Fruit fly (Drosophila melanogaster) whole organism, embryonic: Measurements from ENCODE around the gene CG42299.
A peak's percentile ranks its signal among the peaks of the same experiment; 100 is the strongest.

ENCODE experiments used
- ATbp ChIP-seq: fragments of 200-800 bp; sonication (Bioruptor generic); optimal IDR thresholded peaks from 2 replicates; lab custom pipeline; 2017; ENCODE audit warnings: missing biosample characterization, mild to moderate bottlenecking, missing genetic modification characterization, missing genetic modification reagents
- Aef1 ChIP-seq: fragments of 200-800 bp; sonication (Bioruptor generic); IDR thresholded peaks from 3 replicates; pipeline ENCODE4 v1.3.6; 2022; ENCODE audit warnings: missing biosample characterization, missing genetic modification characterization
- Antp ChIP-seq: fragments of 200-800 bp; sonication (Bioruptor generic); optimal IDR thresholded peaks from 3 replicates; lab custom pipeline; 2016; ENCODE audit warnings: missing biosample characterization, missing genetic modification characterization
- Awh ChIP-seq: fragments of 200-800 bp; sonication (Bioruptor generic); IDR thresholded peaks from 2 replicates; pipeline ENCODE4, ENCODE4 v1.3.6; 2022; ENCODE audit warnings: missing biosample characterization, missing genetic modification characterization
- BEAF-32 ChIP-seq: fragments of 200-800 bp; sonication (Bioruptor generic); optimal IDR thresholded peaks from 3 replicates; lab custom pipeline; 2017; ENCODE audit warnings: missing biosample characterization, missing genetic modification characterization, mild to moderate bottlenecking, moderate library complexity, missing genetic modification reagents
- CG1024 ChIP-seq: fragments of 200-800 bp; sonication (Bioruptor generic); IDR thresholded peaks from 2 replicates; pipeline ENCODE4 v1.3.6; 2022; ENCODE audit warnings: missing biosample characterization, missing genetic modification characterization
- CG10321 ChIP-seq: fragments of 200-800 bp; sonication (Bioruptor generic); IDR thresholded peaks from 2 replicates; pipeline ENCODE4 v1.3.6; 2022; ENCODE audit warnings: missing biosample characterization, missing genetic modification characterization
- CG11696 ChIP-seq: fragments of 200-800 bp; sonication (Bioruptor generic); IDR thresholded peaks from 2 replicates; pipeline ENCODE4 v1.3.6; 2022; ENCODE audit warnings: missing biosample characterization, missing genetic modification characterization
- CG12744 ChIP-seq: fragments of 200-800 bp; sonication (Bioruptor generic); optimal IDR thresholded peaks from 2 replicates; lab custom pipeline; 2016; ENCODE audit warnings: missing biosample characterization, missing genetic modification characterization
- CG13123 ChIP-seq: fragments of 200-800 bp; sonication (Bioruptor generic); optimal IDR thresholded peaks from 2 replicates; lab custom pipeline; 2016; ENCODE audit warnings: missing biosample characterization, missing genetic modification characterization
- CG13624 ChIP-seq: fragments of 200-800 bp; sonication (Bioruptor generic); optimal IDR thresholded peaks from 2 replicates; lab custom pipeline; 2016; ENCODE audit warnings: missing biosample characterization, missing genetic modification characterization
- CG1529 ChIP-seq: fragments of 200-800 bp; sonication (Bioruptor generic); optimal IDR thresholded peaks from 3 replicates; lab custom pipeline; 2018; ENCODE audit warnings: missing biosample characterization, missing genetic modification characterization
- CG1647 ChIP-seq: fragments of 200-800 bp; sonication (Bioruptor generic); optimal IDR thresholded peaks from 3 replicates; lab custom pipeline; 2016; ENCODE audit warnings: missing biosample characterization, missing genetic modification characterization
- CG1832 ChIP-seq: fragments of 200-800 bp; sonication (Bioruptor generic); optimal IDR thresholded peaks from 2 replicates; lab custom pipeline; 2017; ENCODE audit warnings: missing biosample characterization, mild to moderate bottlenecking, missing genetic modification characterization, inconsistent platforms
- CG2889 ChIP-seq: fragments of 200-800 bp; sonication (Bioruptor generic); IDR thresholded peaks from 3 replicates; pipeline ENCODE4 v1.3.6; 2022; ENCODE audit warnings: missing biosample characterization, missing genetic modification characterization
- CG31224 ChIP-seq: fragments of 200-800 bp; sonication (Bioruptor generic); IDR thresholded peaks from 2 replicates; pipeline ENCODE4 v1.3.6; 2022; ENCODE audit warnings: missing biosample characterization, missing genetic modification characterization
- CG31388 ChIP-seq: fragments of 200-800 bp; sonication (Bioruptor generic); optimal IDR thresholded peaks from 2 replicates; lab custom pipeline; 2016; ENCODE audit warnings: missing biosample characterization, missing genetic modification characterization
- CG31441 ChIP-seq: fragments of 200-800 bp; sonication (Bioruptor generic); IDR thresholded peaks from 2 replicates; pipeline ENCODE4 v1.3.6; 2022; ENCODE audit warnings: missing biosample characterization, missing genetic modification characterization
- CG42726 ChIP-seq: fragments of 200-800 bp; sonication (Bioruptor generic); IDR thresholded peaks from 2 replicates; pipeline ENCODE4 v1.3.6; 2022; ENCODE audit warnings: missing biosample characterization, missing genetic modification characterization; ENCODE audit not compliant: partially characterized antibody
- CG4328 ChIP-seq: fragments of 200-800 bp; sonication (Bioruptor generic); optimal IDR thresholded peaks from 3 replicates; lab custom pipeline; 2017; ENCODE audit warnings: missing biosample characterization, missing genetic modification reagents, missing genetic modification characterization
- CG4424 ChIP-seq: fragments of 200-800 bp; sonication (Bioruptor generic); optimal IDR thresholded peaks from 3 replicates; lab custom pipeline; 2016; ENCODE audit warnings: missing biosample characterization, missing genetic modification characterization
- CG7928 ChIP-seq: fragments of 200-800 bp; sonication (Bioruptor generic); optimal IDR thresholded peaks from 2 replicates; lab custom pipeline; 2017; ENCODE audit warnings: missing biosample characterization, mild to moderate bottlenecking, missing genetic modification characterization
- CG8281 ChIP-seq: fragments of 200-800 bp; sonication (Bioruptor generic); optimal IDR thresholded peaks from 2 replicates; lab custom pipeline; 2018; ENCODE audit warnings: missing biosample characterization, mild to moderate bottlenecking, missing genetic modification characterization, moderate library complexity
- CG8388 ChIP-seq: fragments of 200-800 bp; sonication (Bioruptor generic); optimal IDR thresholded peaks from 2 replicates; lab custom pipeline; 2019; ENCODE audit warnings: missing biosample characterization, mild to moderate bottlenecking, missing genetic modification characterization, moderate library complexity
- CG9727 ChIP-seq: fragments of 200-800 bp; sonication (Bioruptor generic); optimal IDR thresholded peaks from 3 replicates; lab custom pipeline; 2017; ENCODE audit warnings: missing biosample characterization, mild to moderate bottlenecking, missing genetic modification characterization
- Camta ChIP-seq: fragments of 200-800 bp; sonication (Bioruptor generic); optimal IDR thresholded peaks from 2 replicates; lab custom pipeline; 2016; ENCODE audit warnings: missing biosample characterization, missing genetic modification characterization
- D19A ChIP-seq: fragments of 200-800 bp; optimal IDR thresholded peaks from 3 replicates; lab custom pipeline; 2019; ENCODE audit warnings: missing biosample characterization, mild to moderate bottlenecking, missing genetic modification characterization, moderate library complexity
- Dip3 ChIP-seq: fragments of 200-800 bp; sonication (Bioruptor generic); optimal IDR thresholded peaks from 3 replicates; lab custom pipeline; 2016; ENCODE audit warnings: missing biosample characterization, missing genetic modification characterization
- Doc3 ChIP-seq: fragments of 200-800 bp; sonication (Bioruptor generic); IDR thresholded peaks from 3 replicates; pipeline ENCODE4 v1.3.6; 2022; ENCODE audit warnings: missing biosample characterization, missing genetic modification characterization; ENCODE audit not compliant: partially characterized antibody
- Dp ChIP-seq: fragments of 200-800 bp; sonication (Bioruptor generic); optimal IDR thresholded peaks from 2 replicates; lab custom pipeline; 2018; ENCODE audit warnings: missing biosample characterization, mild to moderate bottlenecking, missing genetic modification characterization, moderate library complexity
- HLH3B ChIP-seq: fragments of 200-800 bp; sonication (Bioruptor generic); IDR thresholded peaks from 2 replicates; pipeline ENCODE4 v1.3.6; 2022; ENCODE audit warnings: missing biosample characterization, missing genetic modification characterization
- HmgZ ChIP-seq: fragments of 200-800 bp; sonication (Bioruptor generic); optimal IDR thresholded peaks from 2 replicates; lab custom pipeline; 2018; ENCODE audit warnings: missing biosample characterization, mild to moderate bottlenecking, missing genetic modification characterization
- Hmr ChIP-seq: fragments of 200-800 bp; sonication (Bioruptor generic); optimal IDR thresholded peaks from 3 replicates; lab custom pipeline; 2017; ENCODE audit warnings: mild to moderate bottlenecking, missing biosample characterization, missing genetic modification reagents, missing genetic modification characterization
- Pdp1 ChIP-seq, 2 experiments: fragments of 200-800 bp; sonication (Bioruptor generic); optimal IDR thresholded peaks; 3 replicates each; lab custom pipeline; 2016; ENCODE audit warnings: missing biosample characterization in 2 of 2, missing genetic modification characterization in 2 of 2, mild to moderate bottlenecking in 1 of 2, moderate library complexity in 1 of 2
- Rfx ChIP-seq: fragments of 200-800 bp; sonication (Bioruptor generic); IDR thresholded peaks from 2 replicates; pipeline ENCODE4 v1.3.6; 2022; ENCODE audit warnings: missing biosample characterization, missing genetic modification characterization
- Sin3A ChIP-seq: fragments of >200 bp; optimal IDR thresholded peaks from 2 replicates; lab custom pipeline; 2018
- Sox100B ChIP-seq: fragments of 200-800 bp; sonication (Bioruptor generic); optimal IDR thresholded peaks from 3 replicates; lab custom pipeline; 2018; ENCODE audit warnings: missing biosample characterization, mild to moderate bottlenecking, missing genetic modification characterization
- ash1 ChIP-seq: fragments of 200-800 bp; sonication (Bioruptor generic); optimal IDR thresholded peaks from 2 replicates; lab custom pipeline; 2018; ENCODE audit warnings: missing biosample characterization, mild to moderate bottlenecking, missing genetic modification characterization
- bsh ChIP-seq, 2 experiments: fragments of 200-800 bp; sonication (Bioruptor generic); optimal IDR thresholded peaks; 2 replicates each; lab custom pipeline; 2017 to 2018; ENCODE audit warnings: mild to moderate bottlenecking in 2 of 2, missing biosample characterization in 2 of 2, missing genetic modification characterization in 2 of 2, moderate library complexity in 1 of 2
- cwo ChIP-seq: fragments of 200-800 bp; sonication (Bioruptor generic); optimal IDR thresholded peaks from 3 replicates; lab custom pipeline; 2017; ENCODE audit warnings: missing biosample characterization, missing genetic modification characterization, mild to moderate bottlenecking, moderate library complexity, missing genetic modification reagents
- grau ChIP-seq: fragments of 200-800 bp; optimal IDR thresholded peaks from 3 replicates; lab custom pipeline; 2019; ENCODE audit warnings: missing biosample characterization, mild to moderate bottlenecking, missing genetic modification characterization, moderate library complexity
- her ChIP-seq: fragments of 200-800 bp; sonication (Bioruptor generic); optimal IDR thresholded peaks from 2 replicates; lab custom pipeline; 2016; ENCODE audit warnings: missing biosample characterization, missing genetic modification characterization
- jumu ChIP-seq: fragments of 200-800 bp; sonication (Bioruptor generic); optimal IDR thresholded peaks from 3 replicates; lab custom pipeline; 2016; ENCODE audit warnings: missing biosample characterization, missing genetic modification characterization
- kah ChIP-seq: fragments of 200-800 bp; sonication (Bioruptor generic); optimal IDR thresholded peaks from 2 replicates; lab custom pipeline; 2018; ENCODE audit warnings: missing biosample characterization, mild to moderate bottlenecking, missing genetic modification characterization
- mirr ChIP-seq: fragments of 200-800 bp; sonication (Bioruptor generic); optimal IDR thresholded peaks from 3 replicates; lab custom pipeline; 2018; ENCODE audit warnings: missing biosample characterization, mild to moderate bottlenecking, missing genetic modification characterization
- p53 ChIP-seq: fragments of 200-800 bp; sonication (Bioruptor generic); optimal IDR thresholded peaks from 2 replicates; lab custom pipeline; 2016; ENCODE audit warnings: missing biosample characterization, missing genetic modification characterization
- pzg ChIP-seq: fragments of 200-800 bp; sonication (Bioruptor generic); optimal IDR thresholded peaks from 3 replicates; lab custom pipeline; 2018; ENCODE audit warnings: missing biosample characterization, mild to moderate bottlenecking, missing genetic modification characterization, moderate library complexity
- sqz ChIP-seq: fragments of 200-800 bp; sonication (Bioruptor generic); optimal IDR thresholded peaks from 3 replicates; lab custom pipeline; 2018; ENCODE audit warnings: missing biosample characterization, mild to moderate bottlenecking, missing genetic modification characterization
- stc ChIP-seq: fragments of 200-800 bp; sonication (Bioruptor generic); IDR thresholded peaks from 2 replicates; pipeline ENCODE4 v1.3.6; 2022; ENCODE audit warnings: missing biosample characterization, missing genetic modification characterization
- tgo ChIP-seq: fragments of 200-800 bp; sonication (Bioruptor generic); IDR thresholded peaks from 3 replicates; pipeline ENCODE4 v1.3.6; 2022; ENCODE audit warnings: missing biosample characterization, missing genetic modification characterization
- zf30C ChIP-seq: fragments of 200-800 bp; sonication (Bioruptor generic); optimal IDR thresholded peaks from 3 replicates; lab custom pipeline; 2018; ENCODE audit warnings: missing biosample characterization, mild to moderate bottlenecking, missing genetic modification characterization

The CG42299 gene

DNA sequence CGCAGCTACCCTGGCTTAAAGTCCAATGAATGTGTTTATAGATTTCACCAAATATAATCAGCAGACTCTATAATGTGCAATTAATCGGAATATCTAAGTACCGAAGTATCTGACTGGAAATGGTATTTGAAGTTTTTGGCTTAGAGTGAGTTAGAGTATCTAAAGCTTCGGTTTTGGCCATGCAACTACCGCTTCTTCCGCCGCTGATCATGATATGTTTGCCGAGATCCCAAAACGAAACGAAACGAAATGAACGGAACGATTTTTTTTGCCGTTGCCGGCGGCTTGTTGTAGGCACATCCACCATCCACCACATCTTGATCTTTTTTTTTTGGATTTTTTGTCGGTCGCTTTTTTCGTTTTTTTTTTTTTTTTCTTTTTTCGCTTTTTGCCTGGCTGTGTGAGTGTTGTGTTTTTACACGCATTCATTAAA, 47.5 kb upstream of the CG42299 start (continued):
- peak; percentile 88 for TF ChIP-seq jumu (GFP tag; lab: Kevin White, UChicago)
- TF ChIP-seq CG10321 (GFP tag; lab: Robert Waterston, UW), result peak; percentile 50; the same call in 1 of the 2 replicates
- TF ChIP-seq Sox100B (GFP tag; lab: Kevin White, UChicago), result peak; percentile 73
- TF ChIP-seq Dp, result no peak
- TF ChIP-seq HLH3B, result peak; percentile 93
- TF ChIP-seq pzg, result no peak
- TF ChIP-seq sqz (GFP tag; lab: Kevin White, UChicago), result peak; percentile 82
- no peak for TF ChIP-seq ash1 (GFP tag; lab: Kevin White, UChicago)
- TF ChIP-seq Awh (GFP tag; lab: Robert Waterston, UW), result peak; percentile 78
- no peak for TF ChIP-seq BEAF-32 (GFP tag; lab: Kevin White, UChicago)
- peak; percentile 26 for TF ChIP-seq kah
- peak; percentile 22 for TF ChIP-seq CG13123 (GFP tag; lab: Kevin White, UChicago)
- TF ChIP-seq Aef1 (GFP tag; lab: Robert Waterston, UW), result peak; percentile 86
- peak; percentile 76 for TF ChIP-seq Hmr
- peak; percentile 25 for TF ChIP-seq CG4328 (GFP tag; lab: Kevin White, UChicago)
- TF ChIP-seq Sin3A (lab: Kevin White, UChicago), result no peak
- TF ChIP-seq Rfx, result peak; percentile 95
- peak; percentile 85 for TF ChIP-seq stc
- no peak for TF ChIP-seq zf30C (GFP tag; lab: Kevin White, UChicago)
- TF ChIP-seq CG31441 (GFP tag; lab: Robert Waterston, UW), result peak; percentile 82
- TF ChIP-seq bsh (GFP tag; optimal IDR thresholded peaks at IDR 0.05; lab: Kevin White, UChicago), result peak; percentile 3 to 71
- TF ChIP-seq mirr (GFP tag; lab: Kevin White, UChicago), result peak; percentile 25
- peak; percentile 73 to 88 for TF ChIP-seq Pdp1 (GFP tag; optimal IDR thresholded peaks at IDR 0.05; lab: Kevin White, UChicago)
- TF ChIP-seq Dip3 (GFP tag; lab: Kevin White, UChicago), result peak; percentile 67
- TF ChIP-seq CG2889 (GFP tag; lab: Robert Waterston, UW), result peak; percentile 78
- TF ChIP-seq CG4424 (GFP tag; lab: Kevin White, UChicago), result peak; percentile 69
- TF ChIP-seq D19A (tag; lab: Kevin White, UChicago), result peak; percentile 92
- no peak for TF ChIP-seq CG12744
- peak; percentile 92 for TF ChIP-seq Antp (GFP tag; lab: Kevin White, UChicago)
- peak; percentile 68 for TF ChIP-seq CG11696
- peak; percentile 78 for TF ChIP-seq grau
- peak; percentile 68 for TF ChIP-seq HmgZ
- TF ChIP-seq CG7928 (GFP tag; lab: Kevin White, UChicago), result peak; percentile 23
- TF ChIP-seq CG31224, result peak; percentile 77
- TF ChIP-seq CG1024 (GFP tag; lab: Robert Waterston, UW), result peak; percentile 85
- TF ChIP-seq cwo (GFP tag; lab: Kevin White, UChicago), result peak; percentile 72
- TF ChIP-seq Camta (GFP tag; lab: Kevin White, UChicago), result peak; percentile 49
- TF ChIP-seq CG1529 (GFP tag; lab: Kevin White, UChicago), result peak; percentile 54
- TF ChIP-seq CG8388 (GFP tag; lab: Kevin White, UChicago), result peak; percentile 55
- peak; percentile 77 for TF ChIP-seq CG13624 (GFP tag; lab: Kevin White, UChicago)
- TF ChIP-seq Doc3 (GFP tag; lab: Robert Waterston, UW), result no peak
- no peak for TF ChIP-seq CG1832
- TF ChIP-seq tgo, result peak; percentile 87
- TF ChIP-seq CG1647 (GFP tag; lab: Kevin White, UChicago), result peak; percentile 14
- peak; percentile 51 for TF ChIP-seq CG9727
- peak; percentile 8 for TF ChIP-seq CG31388 (GFP tag; lab: Kevin White, UChicago)
- TF ChIP-seq CG8281, result peak; percentile 33
- peak; percentile 79 for TF ChIP-seq her
- TF ChIP-seq ATbp, result peak; percentile 77
- peak; percentile 53 for TF ChIP-seq p53
- TF ChIP-seq CG42726 (GFP tag; lab: Robert Waterston, UW), result no peak
